Fruit fly (Drosophila melanogaster): Measurements from ENCODE around the gene RpL26.

RpL26 gene

DNA sequence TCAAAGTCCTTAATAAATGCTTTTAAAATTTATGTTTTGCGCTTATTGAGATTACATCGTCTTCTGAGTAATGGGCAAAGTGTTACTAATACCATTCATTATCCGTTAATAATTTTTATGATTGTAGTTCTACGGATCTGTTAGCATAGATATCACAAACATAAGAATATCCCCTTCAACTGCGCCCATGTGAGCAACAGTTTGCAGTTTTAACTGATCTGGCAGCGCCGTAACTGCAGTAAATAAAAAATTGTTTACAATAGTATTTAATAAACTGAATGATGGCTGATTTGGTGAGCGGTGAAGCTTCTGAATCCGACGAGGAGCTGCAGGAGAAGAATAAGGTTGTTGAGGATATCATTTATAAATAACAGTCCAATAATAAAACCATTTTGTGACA, 28.6 kb upstream of the RpL26 start, which contains the start of gene Blos3 (continued):
- TF ChIP-seq wor (GFP tag; IDR thresholded peaks at IDR 0.05) (no peak), ranshi (GFP tag; IDR thresholded peaks at IDR 0.05) (0 out of 2 replicates have a peak, but pooled peaks have one; percentile 20), al (GFP tag; IDR thresholded peaks at IDR 0.05) (peak; percentile 15; the same call in 1 of the 2 replicates), D (optimal IDR thresholded peaks at IDR 0.05) (no peak), D (GFP tag; optimal IDR thresholded peaks at IDR 0.05) (no peak), CG12299 (tag; optimal IDR thresholded peaks at IDR 0.05) (no peak), disco-r (GFP tag; optimal IDR thresholded peaks at IDR 0.05) (no peak), CG15011 (GFP tag; optimal IDR thresholded peaks at IDR 0.05) (no peak), CG9932 (GFP tag; IDR thresholded peaks at IDR 0.05) (0 out of 2 replicates have a peak, but pooled peaks have one; percentile 41), CG1832 (GFP tag; optimal IDR thresholded peaks at IDR 0.05) (no peak)

DNA sequence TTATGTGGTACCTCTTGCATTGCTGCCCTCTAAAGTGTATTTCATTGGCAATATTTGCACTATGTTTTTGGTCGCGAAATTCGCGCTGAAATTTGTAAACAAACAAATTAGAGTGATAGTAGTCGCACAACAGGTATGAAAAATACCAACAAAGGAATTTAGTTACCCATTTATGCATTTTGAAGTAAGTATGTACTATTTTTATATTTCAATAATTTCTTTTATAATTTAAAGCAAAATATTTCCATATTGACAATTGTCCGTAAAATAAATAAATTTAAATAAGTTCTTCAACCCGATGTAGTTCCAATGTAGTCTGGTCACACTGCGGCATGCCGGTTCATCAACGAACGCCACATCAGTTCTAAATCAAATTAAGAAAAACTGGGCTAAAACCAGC, 26.2 kb upstream of the RpL26 start, which contains the start of the genes Rad9 and Uggt:
Gene Rad9 (minus strand): TSS at position 114 of the 400 bp plus-strand sequence.
Gene Uggt (plus strand): TSS at position 308 of the 400 bp plus-strand sequence.
- TF ChIP-seq Doc3 (GFP tag; IDR thresholded peaks at IDR 0.05; ENCODE audit: partially characterized antibody), result 0 out of 3 replicates have a peak, but pooled peaks have one; percentile 45
- no peak for TF ChIP-seq CG3726 (GFP tag; IDR thresholded peaks at IDR 0.05)
- TF ChIP-seq seq (GFP tag; IDR thresholded peaks at IDR 0.05), result 0 out of 2 replicates have a peak, but pooled peaks have one; percentile 13
- peak; percentile 53 for TF ChIP-seq Max (GFP tag; optimal IDR thresholded peaks at IDR 0.05)
- TF ChIP-seq CG2712 (tag; optimal IDR thresholded peaks at IDR 0.05), result peak; percentile 56
- no peak for TF ChIP-seq Camta (GFP tag; optimal IDR thresholded peaks at IDR 0.05)
- TF ChIP-seq Xbp1 (GFP tag; optimal IDR thresholded peaks at IDR 0.05), result peak; percentile 58
- TF ChIP-seq Ptx1 (GFP tag; IDR thresholded peaks at IDR 0.05), result 0 out of 2 replicates have a peak, but pooled peaks have one; percentile 24
- no peak for TF ChIP-seq CG1603 (tag; optimal IDR thresholded peaks at IDR 0.05)
- TF ChIP-seq CG12942 (GFP tag; optimal IDR thresholded peaks at IDR 0.05), result peak; percentile 12
- TF ChIP-seq Dp (GFP tag; optimal IDR thresholded peaks at IDR 0.05), result peak; percentile 58
- 0 out of 2 replicates have a peak, but pooled peaks have one; percentile 43 for TF ChIP-seq Scr (GFP tag; IDR thresholded peaks at IDR 0.05; ENCODE audit: partially characterized antibody)
- TF ChIP-seq CG8388 (GFP tag; optimal IDR thresholded peaks at IDR 0.05), result no peak
- no peak for TF ChIP-seq CG7271 (tag; optimal IDR thresholded peaks at IDR 0.05)
- peak; percentile 35 for TF ChIP-seq CG30403 (GFP tag; optimal IDR thresholded peaks at IDR 0.05)
- peak; percentile 75 for TF ChIP-seq E2f2 (GFP tag; IDR thresholded peaks at IDR 0.05)
- no peak for TF ChIP-seq CG33213 (GFP tag; optimal IDR thresholded peaks at IDR 0.05)
- TF ChIP-seq Hr3 (GFP tag; optimal IDR thresholded peaks at IDR 0.05), result peak; percentile 7
- TF ChIP-seq Opbp (GFP tag; IDR thresholded peaks at IDR 0.05; ENCODE audit: partially characterized antibody), result no peak
- TF ChIP-seq CG9727 (GFP tag; optimal IDR thresholded peaks at IDR 0.05), result peak; percentile 30
- no peak for TF ChIP-seq CG11093 (GFP tag; IDR thresholded peaks at IDR 0.05)
- peak; percentile 82 for TF ChIP-seq CG9797 (GFP tag; optimal IDR thresholded peaks at IDR 0.05)
- TF ChIP-seq CG10654 (GFP tag; optimal IDR thresholded peaks at IDR 0.05), result peak; percentile 26
- TF ChIP-seq stwl (tag; optimal IDR thresholded peaks at IDR 0.05), result peak; percentile 96
- no peak for TF ChIP-seq cad (GFP tag; optimal IDR thresholded peaks at IDR 0.05)
- no peak for TF ChIP-seq run (tag; optimal IDR thresholded peaks at IDR 0.05)
- peak; percentile 31 for TF ChIP-seq CG9437 (GFP tag; optimal IDR thresholded peaks at IDR 0.05)
- TF ChIP-seq CG15601 (tag; optimal IDR thresholded peaks at IDR 0.05), result no peak
- TF ChIP-seq CG2199 (GFP tag; IDR thresholded peaks at IDR 0.05), result no peak
- TF ChIP-seq nom (GFP tag; optimal IDR thresholded peaks at IDR 0.05), result no peak
- TF ChIP-seq nerfin-2 (GFP tag; IDR thresholded peaks at IDR 0.05; ENCODE audit: partially characterized antibody), result no peak
- TF ChIP-seq CG15696 (tag; optimal IDR thresholded peaks at IDR 0.05), result peak; percentile 39
- TF ChIP-seq nmo (GFP tag; optimal IDR thresholded peaks at IDR 0.05), result peak; percentile 50
- TF ChIP-seq CG12391 (tag; optimal IDR thresholded peaks at IDR 0.05), result peak; percentile 62
- peak; percentile 0 for TF ChIP-seq CG4424 (GFP tag; optimal IDR thresholded peaks at IDR 0.05)
- peak; percentile 57 for TF ChIP-seq gfzf (GFP tag; optimal IDR thresholded peaks at IDR 0.05)
- TF ChIP-seq chn (GFP tag; optimal IDR thresholded peaks at IDR 0.05), result no peak
- no peak for TF ChIP-seq ash1 (GFP tag; optimal IDR thresholded peaks at IDR 0.05)
- TF ChIP-seq bsh (GFP tag; optimal IDR thresholded peaks at IDR 0.05), result peak in 1 of 2 experiments; percentile 9
